Worm (Caenorhabditis elegans) whole organism, L3 larva: ENCODE measurements around the gene ZK1320.3.
A peak's percentile ranks its signal among the peaks of the same experiment; 100 is the strongest.

ENCODE experiments used
- ZK546.5 ChIP-seq: sonication (generic microtip); optimal IDR thresholded peaks from 2 replicates; lab custom pipeline; 2017; ENCODE audit warnings: missing biosample characterization, missing genetic modification characterization
- aly-2 ChIP-seq: fragments of 150-350 bp; optimal IDR thresholded peaks from 2 replicates; lab custom pipeline; 2014; ENCODE audit warnings: missing biosample characterization, missing genetic modification characterization
- ceh-16 ChIP-seq: sonication (generic microtip); optimal IDR thresholded peaks from 2 replicates; lab custom pipeline; 2017; ENCODE audit warnings: missing biosample characterization, missing genetic modification characterization
- ceh-28 ChIP-seq: fragments of 150-350 bp; optimal IDR thresholded peaks from 2 replicates; lab custom pipeline; 2014; ENCODE audit warnings: missing biosample characterization, missing genetic modification reagents, missing genetic modification characterization
- ceh-82 ChIP-seq: fragments of 150-350 bp; optimal IDR thresholded peaks from 2 replicates; lab custom pipeline; 2014; ENCODE audit warnings: missing biosample characterization, missing genetic modification characterization
- ceh-9 ChIP-seq: sonication (generic microtip); optimal IDR thresholded peaks from 2 replicates; lab custom pipeline; 2018; ENCODE audit warnings: missing biosample characterization, missing genetic modification characterization
- daf-12 ChIP-seq: fragments of 150-350 bp; optimal IDR thresholded peaks from 2 replicates; lab custom pipeline; 2014; ENCODE audit warnings: missing biosample characterization, missing genetic modification reagents, missing genetic modification characterization
- elt-1 ChIP-seq: fragments of 150-350 bp; optimal IDR thresholded peaks from 2 replicates; lab custom pipeline; 2014; ENCODE audit warnings: missing biosample characterization, missing genetic modification characterization
- elt-3 ChIP-seq, 3 experiments: fragments of 150-350 bp in 1 of 3; sonication (generic microtip) in 2 of 3; optimal IDR thresholded peaks; 2 replicates in 2 of 3; 4 replicates in 1 of 3; lab custom pipeline; 2014 to 2017; ENCODE audit warnings: missing biosample characterization in 3 of 3, missing genetic modification characterization in 3 of 3
- fkh-10 ChIP-seq: sonication (generic microtip); optimal IDR thresholded peaks from 2 replicates; lab custom pipeline; 2017; ENCODE audit warnings: missing biosample characterization, missing genetic modification reagents, missing genetic modification characterization
- fkh-2 ChIP-seq: fragments of 150-350 bp; optimal IDR thresholded peaks from 2 replicates; lab custom pipeline; 2014; ENCODE audit warnings: missing biosample characterization, missing genetic modification reagents, missing genetic modification characterization
- fos-1 ChIP-seq: fragments of 150-350 bp; optimal IDR thresholded peaks from 2 replicates; lab custom pipeline; 2014; ENCODE audit warnings: missing biosample characterization, missing genetic modification characterization
- jun-1 ChIP-seq: fragments of 150-350 bp; optimal IDR thresholded peaks from 2 replicates; lab custom pipeline; 2014; ENCODE audit warnings: missing biosample characterization, missing genetic modification reagents, missing genetic modification characterization
- lin-15B ChIP-seq: fragments of 150-350 bp; optimal IDR thresholded peaks from 2 replicates; lab custom pipeline; 2014; ENCODE audit warnings: missing biosample characterization, missing genetic modification characterization
- lin-39 ChIP-seq: fragments of 150-350 bp; optimal IDR thresholded peaks from 2 replicates; lab custom pipeline; 2018; ENCODE audit warnings: missing biosample characterization, missing genetic modification reagents, missing genetic modification characterization
- mdl-1 ChIP-seq: fragments of 150-350 bp; optimal IDR thresholded peaks from 2 replicates; lab custom pipeline; 2014; ENCODE audit warnings: missing biosample characterization, missing genetic modification characterization
- mml-1 ChIP-seq: fragments of 150-350 bp; sonication (generic microtip); optimal IDR thresholded peaks from 3 replicates; lab custom pipeline; 2014; ENCODE audit warnings: missing biosample characterization, missing genetic modification characterization
- nfya-1 ChIP-seq: sonication (generic microtip); optimal IDR thresholded peaks from 2 replicates; lab custom pipeline; 2017; ENCODE audit warnings: missing genetic modification characterization, mild to moderate bottlenecking, missing compliant biosample characterization, antibody characterized with exemption, moderate library complexity; ENCODE audit not compliant: insufficient read depth
- nhr-11 ChIP-seq: fragments of 150-350 bp; optimal IDR thresholded peaks from 2 replicates; lab custom pipeline; 2014; ENCODE audit warnings: missing biosample characterization, missing genetic modification characterization
- nhr-12 ChIP-seq: fragments of 150-350 bp; optimal IDR thresholded peaks from 2 replicates; lab custom pipeline; 2014; ENCODE audit warnings: missing biosample characterization, missing genetic modification characterization
- nhr-23 ChIP-seq: fragments of 150-350 bp; optimal IDR thresholded peaks from 2 replicates; lab custom pipeline; 2014; ENCODE audit warnings: missing biosample characterization, missing genetic modification reagents, missing genetic modification characterization
- nhr-67 ChIP-seq: fragments of 150-350 bp; optimal IDR thresholded peaks from 2 replicates; lab custom pipeline; 2014; ENCODE audit warnings: missing biosample characterization, missing genetic modification characterization
- nhr-76 ChIP-seq: fragments of 150-350 bp; sonication (generic microtip); optimal IDR thresholded peaks from 5 replicates; lab custom pipeline; 2014; ENCODE audit warnings: missing biosample characterization, missing genetic modification characterization
- nhr-77 ChIP-seq: fragments of 150-350 bp; optimal IDR thresholded peaks from 2 replicates; lab custom pipeline; 2014; ENCODE audit warnings: missing biosample characterization, missing genetic modification characterization
- pqm-1 ChIP-seq: fragments of 150-350 bp; optimal IDR thresholded peaks from 2 replicates; lab custom pipeline; 2017; ENCODE audit warnings: missing biosample characterization, missing genetic modification characterization, inconsistent platforms
- sea-2 ChIP-seq: fragments of 150-350 bp; sonication (generic microtip); optimal IDR thresholded peaks from 4 replicates; lab custom pipeline; 2014; ENCODE audit warnings: missing biosample characterization, missing genetic modification reagents, missing genetic modification characterization
- skn-1 ChIP-seq: fragments of 150-350 bp; optimal IDR thresholded peaks from 2 replicates; lab custom pipeline; 2014; ENCODE audit warnings: missing biosample characterization, missing genetic modification characterization
- tbx-2 ChIP-seq: sonication (generic microtip); optimal IDR thresholded peaks from 2 replicates; lab custom pipeline; 2016; ENCODE audit warnings: mild to moderate bottlenecking, missing genetic modification characterization, missing compliant biosample characterization
- unc-62 ChIP-seq: fragments of 150-350 bp; sonication (generic microtip); optimal IDR thresholded peaks from 4 replicates; lab custom pipeline; 2014; ENCODE audit warnings: missing biosample characterization, missing genetic modification reagents, missing genetic modification characterization
- ztf-11 ChIP-seq: fragments of 150-350 bp; optimal IDR thresholded peaks from 2 replicates; lab custom pipeline; 2014; ENCODE audit warnings: missing biosample characterization, missing genetic modification characterization

Gene ZK1320.3

DNA sequence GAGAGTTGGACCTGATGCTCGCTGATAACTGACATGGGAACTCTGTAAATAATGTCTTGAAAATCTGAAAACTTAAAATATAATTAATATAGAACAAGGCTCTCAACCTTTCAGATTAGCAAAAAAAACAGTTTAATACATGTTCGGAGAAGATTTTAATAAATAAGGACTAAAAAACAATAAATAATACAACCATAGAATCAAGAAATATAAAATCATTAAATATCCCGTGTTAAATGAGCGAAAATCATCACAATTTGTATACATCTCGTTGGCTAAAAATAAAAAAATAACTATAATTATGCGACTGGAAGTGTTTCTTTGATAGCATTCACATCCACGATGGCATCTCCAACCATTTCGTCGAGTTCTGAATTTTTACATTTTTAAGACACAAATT is 44.5 kb upstream of the ZK1320.3 start, which contains the start of gene Y53C12A.10:
Gene Y53C12A.10, minus strand, starts transcription at position 101 of the 400 bp plus-strand sequence.
- TF ChIP-seq nhr-67 (tag; lab: Kevin White, UChicago) (no peak), ZK546.5 (tag; lab: Kevin White, UChicago) (no peak), elt-3 (tag; optimal IDR thresholded peaks at IDR 0.05; lab: Kevin White, UChicago) (no peak), unc-62 (GFP tag; lab: Kevin White, UChicago) (no peak), nhr-23 (tag; lab: Kevin White, UChicago) (no peak), nfya-1 (tag; lab: Kevin White, UChicago) (no peak), mdl-1 (tag; lab: Kevin White, UChicago) (no peak), fkh-2 (tag; lab: Kevin White, UChicago) (no peak), nhr-77 (tag; lab: Kevin White, UChicago) (no peak), skn-1 (no peak), daf-12 (no peak), ceh-9 (no peak), pqm-1 (tag; lab: Kevin White, UChicago) (no peak), mml-1 (tag; lab: Kevin White, UChicago) (no peak), lin-39 (no peak), nhr-11 (no peak), nhr-12 (tag; lab: Kevin White, UChicago) (no peak), ceh-82 (tag; lab: Kevin White, UChicago) (no peak), ztf-11 (tag; lab: Kevin White, UChicago) (no peak)
- TF ChIP-seq, all 47 proteins: peak for 0

DNA sequence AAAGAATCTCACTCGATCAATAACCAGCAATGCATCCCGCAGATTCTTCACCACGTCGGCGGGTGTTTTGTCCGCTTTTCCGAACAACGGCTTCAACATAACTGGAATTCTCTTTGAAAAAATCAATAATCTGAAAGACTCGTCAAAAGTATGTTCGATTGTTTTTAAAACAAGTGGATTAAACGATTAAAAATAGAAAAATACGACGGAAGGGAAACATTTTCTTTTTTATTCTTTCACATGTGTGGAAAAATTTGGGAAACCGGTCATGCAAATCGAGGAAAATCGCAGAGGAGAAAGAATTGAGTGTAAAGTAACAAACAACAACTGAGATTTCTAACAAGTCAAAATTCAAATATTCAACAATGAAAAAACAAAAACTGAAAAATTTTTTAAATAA is 43.4 kb upstream of the ZK1320.3 start, which contains the start of gene mop-25.2:
Gene mop-25.2, minus strand, starts transcription at position 101 of the 400 bp plus-strand sequence.
- TF ChIP-seq elt-1 (tag; lab: Kevin White, UChicago): no peak
- no peak for TF ChIP-seq ceh-16 (tag; lab: Kevin White, UChicago)
- TF ChIP-seq ceh-28 (tag; lab: Kevin White, UChicago): peak; percentile 17
- no peak for TF ChIP-seq nhr-76 (tag; lab: Kevin White, UChicago)

DNA sequence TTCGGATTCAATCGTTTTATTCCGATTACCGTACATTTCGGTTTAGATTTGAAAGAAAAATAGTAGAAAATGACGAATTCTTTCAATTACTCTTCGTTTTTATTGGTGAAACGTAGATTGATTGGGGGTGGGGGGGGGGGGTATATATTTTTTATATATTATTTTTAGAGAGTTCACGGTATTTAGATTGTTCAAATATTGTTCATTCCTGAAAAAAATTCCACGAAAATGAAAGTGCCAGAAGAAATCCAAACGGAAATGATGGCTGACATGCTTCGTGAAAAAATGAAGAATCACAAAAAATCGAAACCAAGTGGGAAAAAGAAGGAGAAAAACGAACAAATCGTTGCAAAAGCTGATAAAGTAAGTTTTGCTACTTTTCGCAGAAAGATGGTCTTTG is 40.1 kb upstream of the ZK1320.3 start, which contains the start of the genes Y53C12A.8 and Y53C12A.7:
Gene Y53C12A.8, minus strand, starts transcription at position 101 of the 400 bp plus-strand sequence.
Gene Y53C12A.7, plus strand, starts transcription at position 181 of the 400 bp plus-strand sequence.
- TF ChIP-seq jun-1 (no peak), lin-15B (no peak), mml-1 (tag; lab: Kevin White, UChicago) (no peak), elt-3 (tag; optimal IDR thresholded peaks at IDR 0.05; lab: Kevin White, UChicago) (no peak), ceh-82 (tag; lab: Kevin White, UChicago) (no peak)

DNA sequence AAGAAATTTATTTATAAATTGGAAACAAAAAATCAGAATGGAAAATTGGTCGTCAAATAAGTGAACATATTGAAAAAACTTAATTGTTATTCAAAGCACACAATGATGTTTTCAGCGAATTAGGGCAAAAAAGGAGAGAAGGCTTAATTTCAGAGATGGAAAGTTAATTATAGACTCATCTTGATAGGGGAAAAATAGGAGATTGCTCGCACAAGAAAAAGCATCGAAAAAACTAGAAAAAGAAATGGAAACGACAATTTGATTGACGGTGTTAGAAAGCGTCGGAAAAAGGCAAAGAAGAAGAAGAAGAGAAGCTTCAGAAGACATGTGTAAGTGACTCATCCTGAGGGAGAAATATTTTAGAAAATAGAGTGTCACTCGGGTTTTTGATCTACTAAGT is 35.7 kb upstream of the ZK1320.3 start:
- TF ChIP-seq sea-2 (GFP tag; lab: Kevin White, UChicago) (no peak), elt-1 (tag; lab: Kevin White, UChicago) (peak; percentile 86), fkh-10 (GFP tag; lab: Kevin White, UChicago) (peak; percentile 27)

DNA sequence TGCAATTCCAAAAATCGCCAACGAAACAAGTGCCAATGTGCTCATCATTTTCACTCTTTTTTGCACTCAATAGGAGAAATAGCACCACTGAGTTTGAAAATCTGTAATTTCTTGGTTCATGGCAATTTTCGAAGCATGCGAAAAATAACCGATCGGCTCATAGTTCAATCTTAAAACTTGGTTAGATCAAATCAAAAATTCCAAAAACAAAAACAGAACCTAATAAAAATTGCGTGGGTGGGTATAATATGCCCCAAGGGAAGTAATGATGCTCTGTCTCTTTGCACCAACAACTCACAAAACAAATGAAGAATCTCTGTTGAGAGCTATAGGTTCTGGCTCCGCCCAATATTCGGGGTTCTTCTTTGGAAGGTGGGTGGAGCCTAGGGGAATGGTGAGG is 31.6 kb upstream of the ZK1320.3 start, which contains the start of gene nlp-11:
Gene nlp-11, minus strand, starts transcription at position 101 of the 400 bp plus-strand sequence.
- TF ChIP-seq ceh-82 (tag; lab: Kevin White, UChicago): no peak
- TF ChIP-seq aly-2: no peak
- no peak for TF ChIP-seq fos-1 (tag; lab: Kevin White, UChicago)

DNA sequence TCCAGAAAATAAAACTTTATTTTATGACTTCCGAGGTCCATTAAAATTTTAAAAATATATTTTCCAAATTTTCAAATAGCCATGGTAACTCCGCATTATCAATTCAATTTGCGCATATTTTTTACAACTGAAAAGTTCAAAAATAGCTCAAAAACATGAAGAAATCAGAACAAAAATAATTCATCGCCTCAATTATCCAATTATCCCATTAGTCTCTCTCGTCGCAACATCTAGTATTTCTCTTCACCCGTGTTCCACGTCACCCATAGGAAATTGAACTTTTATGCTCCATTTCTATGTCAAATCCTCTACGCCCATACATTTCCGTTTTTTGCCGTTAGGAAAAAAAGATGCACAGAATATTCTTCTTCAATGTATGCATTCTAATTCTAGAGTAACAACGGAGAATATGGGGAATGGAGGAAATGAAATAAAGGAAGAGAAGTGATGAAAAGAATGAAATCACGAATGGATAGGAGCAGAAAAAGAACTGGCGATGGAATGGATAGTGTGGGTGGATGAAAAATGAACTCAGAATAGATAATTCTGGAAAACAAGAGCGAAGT is 29.9 kb upstream of the ZK1320.3 start:
- peak; percentile 96 for TF ChIP-seq fkh-10 (GFP tag; lab: Kevin White, UChicago)
- no peak for TF ChIP-seq tbx-2 (tag; lab: Kevin White, UChicago)
